Worm (Caenorhabditis elegans) whole organism, L1 larva: Measurements from ENCODE around the gene sdz-38.

Source experiments
- C04F5.9 ChIP-seq: sonication (generic microtip); optimal IDR thresholded peaks from 2 replicates; lab custom pipeline; 2016; ENCODE audit warnings: missing genetic modification characterization, missing compliant biosample characterization
- C16A3.4 ChIP-seq: fragments of 150-350 bp; optimal IDR thresholded peaks from 2 replicates; lab custom pipeline; 2014; ENCODE audit warnings: missing biosample characterization, missing genetic modification characterization
- aha-1 ChIP-seq: fragments of 150-350 bp; optimal IDR thresholded peaks from 2 replicates; lab custom pipeline; 2014; ENCODE audit warnings: missing biosample characterization, missing genetic modification characterization
- blmp-1 ChIP-seq: fragments of 150-350 bp; optimal IDR thresholded peaks from 2 replicates; lab custom pipeline; 2014; ENCODE audit warnings: missing biosample characterization, missing genetic modification characterization
- ceh-8 ChIP-seq: fragments of 200-800 bp; sonication (Bioruptor generic); optimal IDR thresholded peaks from 2 replicates; lab custom pipeline; 2018; ENCODE audit warnings: mild to moderate bottlenecking, missing genetic modification characterization, moderate library complexity, missing compliant biosample characterization
- ceh-82 ChIP-seq, 3 experiments: fragments of 150-350 bp in 1 of 3; sonication (generic microtip) in 2 of 3; optimal IDR thresholded peaks; 2 replicates each; lab custom pipeline; 2014 to 2017; ENCODE audit warnings: missing biosample characterization in 3 of 3, missing genetic modification characterization in 3 of 3
- ceh-88 ChIP-seq: fragments of 200-800 bp; sonication (Bioruptor generic); IDR thresholded peaks from 2 replicates; pipeline ENCODE4 v1.3.6; 2022; ENCODE audit warnings: missing genetic modification characterization, missing compliant biosample characterization
- ceh-90 ChIP-seq: sonication (generic microtip); optimal IDR thresholded peaks from 2 replicates; lab custom pipeline; 2016; ENCODE audit warnings: missing genetic modification characterization, missing compliant biosample characterization
- ces-1 ChIP-seq: fragments of 150-350 bp; optimal IDR thresholded peaks from 2 replicates; lab custom pipeline; 2014; ENCODE audit warnings: missing biosample characterization, missing genetic modification reagents, missing genetic modification characterization
- dpl-1 ChIP-seq, 3 experiments: fragments of 150-350 bp in 2 of 3; sonication (generic microtip) in 1 of 3; optimal IDR thresholded peaks; 2 replicates each; lab custom pipeline; 2014 to 2017; ENCODE audit warnings: missing biosample characterization in 3 of 3, missing genetic modification characterization in 3 of 3, missing genetic modification reagents in 3 of 3
- dsc-1 ChIP-seq: sonication (generic microtip); optimal IDR thresholded peaks from 2 replicates; lab custom pipeline; 2016; ENCODE audit warnings: mild to moderate bottlenecking, missing genetic modification characterization, missing compliant biosample characterization
- elt-2 ChIP-seq: sonication (generic microtip); optimal IDR thresholded peaks from 2 replicates; lab custom pipeline; 2016; ENCODE audit warnings: missing genetic modification characterization, mild to moderate bottlenecking, inconsistent platforms, missing compliant biosample characterization, missing genetic modification reagents
- elt-3 ChIP-seq, 6 experiments: fragments of 150-350 bp in 1 of 6; sonication (generic microtip); optimal IDR thresholded peaks; 2 replicates each; lab custom pipeline; 2017 to 2018; ENCODE audit warnings: missing biosample characterization in 6 of 6, missing genetic modification characterization in 6 of 6, inconsistent platforms in 1 of 6
- ets-5 ChIP-seq: fragments of 200-800 bp; sonication (Bioruptor generic); IDR thresholded peaks from 2 replicates; pipeline ENCODE4 v1.3.6; 2022; ENCODE audit warnings: missing genetic modification characterization, missing compliant biosample characterization
- fkh-10 ChIP-seq: sonication (generic microtip); optimal IDR thresholded peaks from 2 replicates; lab custom pipeline; 2017; ENCODE audit warnings: missing biosample characterization, missing genetic modification reagents, missing genetic modification characterization
- fkh-8 ChIP-seq: sonication (generic microtip); optimal IDR thresholded peaks from 2 replicates; lab custom pipeline; 2016; ENCODE audit warnings: mild to moderate bottlenecking, missing genetic modification characterization, missing compliant biosample characterization
- grh-1 ChIP-seq: fragments of 200-800 bp; sonication (Bioruptor generic); IDR thresholded peaks from 2 replicates; pipeline ENCODE4 v1.3.6; 2022; ENCODE audit warnings: missing genetic modification reagents, missing genetic modification characterization, missing compliant biosample characterization
- irx-1 ChIP-seq: sonication (generic microtip); optimal IDR thresholded peaks from 2 replicates; lab custom pipeline; 2016; ENCODE audit warnings: missing genetic modification characterization, missing compliant biosample characterization
- isw-1 ChIP-seq: fragments of 200-800 bp; sonication (Bioruptor generic); IDR thresholded peaks from 2 replicates; pipeline ENCODE4 v1.3.6; 2022; ENCODE audit warnings: missing genetic modification characterization, missing compliant biosample characterization
- jun-1 ChIP-seq: fragments of 150-350 bp; optimal IDR thresholded peaks from 2 replicates; lab custom pipeline; 2014; ENCODE audit warnings: missing biosample characterization, missing genetic modification reagents, missing genetic modification characterization
- lin-14 ChIP-seq: fragments of 200-800 bp; sonication (Bioruptor generic); optimal IDR thresholded peaks from 2 replicates; lab custom pipeline; 2018; ENCODE audit warnings: mild to moderate bottlenecking, missing genetic modification characterization, moderate library complexity, missing compliant biosample characterization
- lin-35 ChIP-seq, 2 experiments: fragments of 150-350 bp; optimal IDR thresholded peaks; 2 replicates each; lab custom pipeline; 2014; ENCODE audit warnings: missing biosample characterization in 2 of 2, missing genetic modification characterization in 2 of 2, missing genetic modification reagents in 2 of 2
- lir-3 ChIP-seq: sonication (generic microtip); optimal IDR thresholded peaks from 2 replicates; lab custom pipeline; 2016; ENCODE audit warnings: mild to moderate bottlenecking, missing genetic modification characterization, moderate library complexity, missing compliant biosample characterization; ENCODE audit not compliant: poor library complexity
- mab-9 ChIP-seq: fragments of 200-800 bp; sonication (Bioruptor generic); IDR thresholded peaks from 2 replicates; pipeline ENCODE4 v1.3.6; 2022; ENCODE audit warnings: missing genetic modification reagents, missing genetic modification characterization, missing compliant biosample characterization
- mdl-1 ChIP-seq, 2 experiments: fragments of 150-350 bp; optimal IDR thresholded peaks; 2 replicates each; lab custom pipeline; 2014 to 2017; ENCODE audit warnings: missing biosample characterization in 2 of 2, missing genetic modification characterization in 2 of 2, inconsistent platforms in 1 of 2
- mep-1 ChIP-seq: fragments of 150-350 bp; optimal IDR thresholded peaks from 2 replicates; lab custom pipeline; 2014; ENCODE audit warnings: missing biosample characterization, missing genetic modification characterization
- nhr-12 ChIP-seq: sonication (generic microtip); optimal IDR thresholded peaks from 2 replicates; lab custom pipeline; 2017; ENCODE audit warnings: missing biosample characterization, missing genetic modification characterization
- nhr-19 ChIP-seq: fragments of 200-800 bp; sonication (Bioruptor generic); conservative IDR thresholded peaks from 2 replicates; pipeline ENCODE4 v1.3.6; 2022; ENCODE audit warnings: missing genetic modification characterization, missing compliant biosample characterization
- nhr-20 ChIP-seq: sonication (generic microtip); optimal IDR thresholded peaks from 2 replicates; lab custom pipeline; 2016; ENCODE audit warnings: mild to moderate bottlenecking, missing genetic modification characterization, missing compliant biosample characterization
- nhr-71 ChIP-seq: sonication (generic microtip); optimal IDR thresholded peaks from 2 replicates; lab custom pipeline; 2016; ENCODE audit warnings: mild to moderate bottlenecking, missing genetic modification characterization, moderate library complexity, missing compliant biosample characterization
- nhr-76 ChIP-seq: sonication (generic microtip); optimal IDR thresholded peaks from 2 replicates; lab custom pipeline; 2017; ENCODE audit warnings: missing biosample characterization, missing genetic modification characterization
- rnt-1 ChIP-seq: sonication (generic microtip); optimal IDR thresholded peaks from 2 replicates; lab custom pipeline; 2016; ENCODE audit warnings: mild to moderate bottlenecking, missing genetic modification characterization, moderate library complexity, missing compliant biosample characterization
- skn-1 ChIP-seq: fragments of 150-350 bp; optimal IDR thresholded peaks from 2 replicates; lab custom pipeline; 2014; ENCODE audit warnings: missing biosample characterization, missing genetic modification characterization
- snpc-4 ChIP-seq: fragments of 150-350 bp; optimal IDR thresholded peaks from 2 replicates; lab custom pipeline; 2014; ENCODE audit warnings: missing biosample characterization, missing genetic modification characterization
- snu-23 ChIP-seq: sonication (generic microtip); optimal IDR thresholded peaks from 2 replicates; lab custom pipeline; 2016; ENCODE audit warnings: missing genetic modification characterization, missing compliant biosample characterization
- sptf-1 ChIP-seq: fragments of 150-350 bp; optimal IDR thresholded peaks from 2 replicates; lab custom pipeline; 2014; ENCODE audit warnings: missing biosample characterization, missing genetic modification characterization
- swsn-7 ChIP-seq: sonication (generic microtip); optimal IDR thresholded peaks from 2 replicates; lab custom pipeline; 2016; ENCODE audit warnings: missing genetic modification characterization, missing compliant biosample characterization
- tbx-2 ChIP-seq: sonication (generic microtip); optimal IDR thresholded peaks from 2 replicates; lab custom pipeline; 2016; ENCODE audit warnings: missing genetic modification characterization, missing compliant biosample characterization
- unc-130 ChIP-seq: fragments of 150-350 bp; optimal IDR thresholded peaks from 2 replicates; lab custom pipeline; 2017; ENCODE audit warnings: missing biosample characterization, missing genetic modification characterization, inconsistent platforms
- xbp-1 ChIP-seq: sonication (generic microtip); optimal IDR thresholded peaks from 2 replicates; lab custom pipeline; 2016; ENCODE audit warnings: missing genetic modification characterization, missing compliant biosample characterization
- zag-1 ChIP-seq: fragments of 150-350 bp; optimal IDR thresholded peaks from 2 replicates; lab custom pipeline; 2014; ENCODE audit warnings: missing biosample characterization, missing genetic modification characterization
- zip-4 ChIP-seq: fragments of 200-800 bp; sonication (Bioruptor generic); optimal IDR thresholded peaks from 2 replicates; lab custom pipeline; 2018; ENCODE audit warnings: mild to moderate bottlenecking, missing genetic modification characterization, moderate library complexity, missing compliant biosample characterization
- ztf-11 ChIP-seq, 2 experiments: sonication (generic microtip); optimal IDR thresholded peaks; 2 replicates each; lab custom pipeline; 2016 to 2017; ENCODE audit warnings: missing genetic modification characterization in 2 of 2, missing biosample characterization in 1 of 2, missing compliant biosample characterization in 1 of 2

Gene sdz-38

DNA sequence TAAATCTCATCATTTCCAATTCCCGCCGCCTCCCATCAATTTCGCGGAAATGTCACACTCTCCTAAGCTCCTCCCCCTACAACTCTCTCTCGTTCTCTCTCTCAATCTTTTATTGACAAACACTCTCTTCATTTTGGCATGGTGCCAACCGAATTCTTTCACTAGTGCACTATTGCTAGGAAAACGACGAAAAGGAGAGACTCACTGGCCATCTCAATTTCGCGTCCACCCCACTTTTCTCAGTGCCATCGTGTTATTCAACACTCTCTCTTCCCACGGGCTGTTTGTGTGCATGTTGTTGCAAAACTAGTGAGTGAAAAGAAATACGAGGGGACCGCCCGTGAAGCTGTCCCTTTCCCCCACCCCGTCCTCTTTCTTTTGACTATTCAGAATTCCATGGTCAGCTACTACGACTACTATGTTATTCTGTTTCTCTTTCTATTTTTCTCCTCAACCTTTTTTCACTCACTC is 3.2 kb upstream of the sdz-38 start (continued):
- TF ChIP-seq ztf-11 (tag; optimal IDR thresholded peaks at IDR 0.05; lab: Kevin White, UChicago): peak in 1 of 2 experiments; percentile 1
- peak; percentile 20 to 68 (median 38) for TF ChIP-seq dpl-1 (GFP tag; optimal IDR thresholded peaks at IDR 0.05; lab: Kevin White, UChicago)
- no peak for TF ChIP-seq elt-2
- TF ChIP-seq irx-1 (tag; lab: Kevin White, UChicago): peak; percentile 49
- peak; percentile 14; the same call in 1 of the 2 replicates for TF ChIP-seq ceh-88 (GFP tag; lab: Robert Waterston, UW)
- TF ChIP-seq aha-1 (tag; lab: Kevin White, UChicago): no peak
- TF ChIP-seq fkh-10: peak; percentile 43
- no peak for TF ChIP-seq ces-1 (GFP tag; lab: Kevin White, UChicago)
- no peak for TF ChIP-seq ceh-90 (tag; lab: Kevin White, UChicago)
- TF ChIP-seq rnt-1 (tag; lab: Kevin White, UChicago): peak; percentile 68
- peak; percentile 28 for TF ChIP-seq unc-130 (tag; lab: Kevin White, UChicago)
- peak; percentile 55 for TF ChIP-seq mep-1 (tag; lab: Kevin White, UChicago)
- TF ChIP-seq jun-1: no peak
- TF ChIP-seq elt-3 (tag; optimal IDR thresholded peaks at IDR 0.05; lab: Kevin White, UChicago): no peak
- TF ChIP-seq dsc-1 (tag; lab: Kevin White, UChicago): peak; percentile 77
- TF ChIP-seq mdl-1 (tag; optimal IDR thresholded peaks at IDR 0.05; lab: Kevin White, UChicago): peak in 1 of 2 experiments; percentile 48
- peak; percentile 82 for TF ChIP-seq blmp-1 (tag; lab: Kevin White, UChicago)
- TF ChIP-seq zag-1: peak; percentile 3
- TF ChIP-seq sptf-1 (tag; lab: Kevin White, UChicago): no peak
- peak; percentile 28; the same call in 1 of the 2 replicates for TF ChIP-seq isw-1 (GFP tag; lab: Robert Waterston, UW)
- TF ChIP-seq lin-35 (GFP tag; optimal IDR thresholded peaks at IDR 0.05; lab: Kevin White, UChicago): peak in 1 of 2 experiments; percentile 61
- TF ChIP-seq ceh-82 (tag; optimal IDR thresholded peaks at IDR 0.05; lab: Kevin White, UChicago): peak in 2 of 3 experiments; percentile 2 to 25
- TF ChIP-seq nhr-12 (tag; lab: Kevin White, UChicago): no peak
- peak; percentile 56 for TF ChIP-seq nhr-19
- peak; percentile 66 for TF ChIP-seq fkh-8 (tag; lab: Kevin White, UChicago)
- peak; percentile 4 for TF ChIP-seq snpc-4 (tag; lab: Kevin White, UChicago)
- no peak for TF ChIP-seq mab-9 (GFP tag; lab: Robert Waterston, UW)
- TF ChIP-seq nhr-71 (tag; lab: Kevin White, UChicago): peak; percentile 85
- TF ChIP-seq lir-3: peak; percentile 8
- TF ChIP-seq snu-23 (GFP tag; lab: Kevin White, UChicago): peak; percentile 67

DNA sequence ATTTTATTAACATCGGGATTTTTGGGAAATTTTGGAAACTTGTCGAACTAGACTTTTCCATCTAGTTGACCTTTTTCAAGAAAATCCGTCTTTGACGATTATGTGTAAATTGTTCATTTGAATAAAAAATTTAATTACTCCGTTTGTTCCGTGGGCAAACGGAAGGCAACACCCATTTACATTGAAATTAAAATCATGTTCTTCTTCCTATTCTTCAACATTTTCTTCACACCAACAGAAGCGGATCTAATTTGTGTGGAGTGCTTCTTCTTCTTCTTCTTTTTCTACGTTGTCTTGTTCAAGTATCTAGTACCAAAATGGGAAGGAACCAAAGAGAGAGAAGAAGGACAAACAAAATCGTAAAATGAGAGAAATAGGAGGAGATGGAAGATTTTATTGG is 777 bp upstream of the sdz-38 start:
- TF ChIP-seq dpl-1 (GFP tag; optimal IDR thresholded peaks at IDR 0.05; lab: Kevin White, UChicago): no peak
- TF ChIP-seq C16A3.4 (tag; lab: Kevin White, UChicago): no peak
- TF ChIP-seq grh-1 (GFP tag; lab: Robert Waterston, UW): no peak
- peak; percentile 23 for TF ChIP-seq lin-14 (GFP tag; lab: Kevin White, UChicago)
- TF ChIP-seq ceh-90 (tag; lab: Kevin White, UChicago): no peak
- no peak for TF ChIP-seq skn-1 (tag; lab: Kevin White, UChicago)
- TF ChIP-seq xbp-1: no peak

DNA sequence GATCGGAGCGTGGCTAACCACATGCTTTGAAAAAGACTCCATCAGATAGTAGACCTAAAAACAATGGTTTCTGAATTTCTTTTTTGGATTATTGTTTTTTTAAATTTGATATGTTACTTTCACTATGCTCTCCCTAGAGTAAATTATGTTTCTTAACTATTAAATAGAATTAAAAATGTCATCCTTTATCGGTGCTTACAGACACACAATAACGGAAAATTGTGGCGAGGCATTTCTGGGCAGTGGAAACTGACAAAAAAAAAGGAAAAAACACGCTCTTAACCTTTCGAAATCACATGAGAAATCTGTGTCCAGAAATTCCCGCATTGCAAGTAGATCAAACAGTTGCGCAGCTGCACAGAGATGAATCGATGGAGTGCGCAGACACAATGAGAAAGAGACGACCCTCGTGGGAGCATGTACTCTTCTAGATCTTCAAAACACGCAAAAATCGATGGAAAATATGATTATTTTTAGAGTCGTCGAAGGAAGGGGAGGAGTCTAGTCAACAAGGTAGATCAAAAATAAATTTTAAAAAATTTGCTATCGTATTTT is 1.5 kb downstream of the sdz-38 start, which contains the start of gene ZK892.6:
Gene ZK892.6, minus strand, starts transcription at position 51 of the 555 bp plus-strand sequence.
- TF ChIP-seq ces-1 (GFP tag; lab: Kevin White, UChicago) (no peak), xbp-1 (no peak), C04F5.9 (tag; lab: Kevin White, UChicago) (no peak), tbx-2 (tag; lab: Kevin White, UChicago) (no peak), elt-3 (tag; optimal IDR thresholded peaks at IDR 0.05; lab: Kevin White, UChicago) (no peak), lin-14 (GFP tag; lab: Kevin White, UChicago) (no peak), dsc-1 (tag; lab: Kevin White, UChicago) (no peak), skn-1 (tag; lab: Kevin White, UChicago) (no peak), zip-4 (GFP tag; lab: Kevin White, UChicago) (no peak), nhr-20 (tag; lab: Kevin White, UChicago) (no peak), ceh-88 (GFP tag; lab: Robert Waterston, UW) (no peak), swsn-7 (tag; lab: Kevin White, UChicago) (no peak), nhr-76 (tag; lab: Kevin White, UChicago) (no peak), ceh-8 (no peak), ets-5 (GFP tag; lab: Robert Waterston, UW) (no peak)
- TF ChIP-seq, all 84 proteins: peak for 0
